Worm (Caenorhabditis elegans) whole organism, late embryonic: Measurements from ENCODE around the gene F53F4.1.

Experiments
- C08G9.2 ChIP-seq: sonication (generic microtip); optimal IDR thresholded peaks from 2 replicates; lab custom pipeline; 2016; ENCODE audit warnings: mild to moderate bottlenecking, missing genetic modification characterization, moderate library complexity, missing compliant biosample characterization
- C38D4.7 ChIP-seq: fragments of 200-800 bp; sonication (Bioruptor generic); optimal IDR thresholded peaks from 2 replicates; lab custom pipeline; 2018; ENCODE audit warnings: mild to moderate bottlenecking, missing genetic modification characterization, moderate library complexity, missing compliant biosample characterization
- K02D7.2 ChIP-seq: sonication (generic microtip); optimal IDR thresholded peaks from 2 replicates; lab custom pipeline; 2017; ENCODE audit warnings: mild to moderate bottlenecking, missing genetic modification characterization, missing compliant biosample characterization
- K09A11.1 ChIP-seq: sonication (generic microtip); optimal IDR thresholded peaks from 2 replicates; lab custom pipeline; 2017; ENCODE audit warnings: antibody characterized with exemption, mild to moderate bottlenecking, missing genetic modification characterization, missing compliant biosample characterization; ENCODE audit not compliant: insufficient read depth
- T23F11.4 ChIP-seq: fragments of 200-800 bp; sonication (Bioruptor generic); optimal IDR thresholded peaks from 2 replicates; lab custom pipeline; 2018; ENCODE audit warnings: mild to moderate bottlenecking, missing genetic modification characterization, missing compliant biosample characterization
- ama-1 ChIP-seq: fragments of 150-350 bp; optimal IDR thresholded peaks from 2 replicates; lab custom pipeline; 2014
- ceh-18 ChIP-seq: sonication (generic microtip); optimal IDR thresholded peaks from 2 replicates; lab custom pipeline; 2016; ENCODE audit warnings: missing genetic modification characterization, missing compliant biosample characterization
- ceh-19 ChIP-seq: fragments of 200-800 bp; sonication (Bioruptor generic); optimal IDR thresholded peaks from 2 replicates; lab custom pipeline; 2018; ENCODE audit warnings: mild to moderate bottlenecking, missing genetic modification characterization, missing compliant biosample characterization
- ceh-2 ChIP-seq: sonication (generic microtip); optimal IDR thresholded peaks from 2 replicates; lab custom pipeline; 2016; ENCODE audit warnings: missing genotype, missing genetic modification characterization, missing compliant biosample characterization
- ceh-22 ChIP-seq: sonication (generic microtip); optimal IDR thresholded peaks from 2 replicates; lab custom pipeline; 2017; ENCODE audit warnings: missing biosample characterization, missing genetic modification characterization
- ceh-24 ChIP-seq: sonication (generic microtip); optimal IDR thresholded peaks from 2 replicates; lab custom pipeline; 2016; ENCODE audit warnings: mild to moderate bottlenecking, missing genetic modification characterization, missing compliant biosample characterization
- ceh-30 ChIP-seq: fragments of 150-350 bp; optimal IDR thresholded peaks from 2 replicates; lab custom pipeline; 2014; ENCODE audit warnings: missing biosample characterization, missing genetic modification characterization
- ceh-31 ChIP-seq: sonication (generic microtip); optimal IDR thresholded peaks from 2 replicates; lab custom pipeline; 2016; ENCODE audit warnings: missing genetic modification characterization, missing compliant biosample characterization
- ceh-34 ChIP-seq: sonication (generic microtip); optimal IDR thresholded peaks from 2 replicates; lab custom pipeline; 2016; ENCODE audit warnings: mild to moderate bottlenecking, missing genetic modification characterization, missing compliant biosample characterization
- ceh-45 ChIP-seq: fragments of 200-800 bp; sonication (Bioruptor generic); IDR thresholded peaks from 2 replicates; pipeline ENCODE4 v1.3.6; 2022; ENCODE audit warnings: missing genetic modification reagents, missing genetic modification characterization, missing compliant biosample characterization
- ceh-48 ChIP-seq: sonication (generic microtip); optimal IDR thresholded peaks from 2 replicates; lab custom pipeline; 2016; ENCODE audit warnings: missing genetic modification characterization, inconsistent platforms, missing compliant biosample characterization
- ceh-6 ChIP-seq: fragments of 200-800 bp; sonication (Bioruptor generic); optimal IDR thresholded peaks from 2 replicates; lab custom pipeline; 2018; ENCODE audit warnings: mild to moderate bottlenecking, missing genetic modification characterization, missing compliant biosample characterization
- ceh-9 ChIP-seq: sonication (generic microtip); optimal IDR thresholded peaks from 2 replicates; lab custom pipeline; 2016; ENCODE audit warnings: mild to moderate bottlenecking, missing genetic modification characterization, inconsistent platforms, missing compliant biosample characterization
- che-1 ChIP-seq: sonication (generic microtip); optimal IDR thresholded peaks from 2 replicates; lab custom pipeline; 2016; ENCODE audit warnings: mild to moderate bottlenecking, missing genetic modification characterization, missing compliant biosample characterization
- dmd-4 ChIP-seq: sonication (generic microtip); optimal IDR thresholded peaks from 2 replicates; lab custom pipeline; 2016; ENCODE audit warnings: borderline replicate concordance, missing genetic modification characterization, missing compliant biosample characterization
- dve-1 ChIP-seq: sonication (generic microtip); optimal IDR thresholded peaks from 2 replicates; lab custom pipeline; 2017; ENCODE audit warnings: antibody characterized with exemption, mild to moderate bottlenecking, missing genetic modification characterization, missing compliant biosample characterization
- elt-2 ChIP-seq: sonication (generic microtip); optimal IDR thresholded peaks from 2 replicates; lab custom pipeline; 2016; ENCODE audit warnings: missing genetic modification reagents, missing genetic modification characterization, missing compliant biosample characterization
- elt-4 ChIP-seq: sonication (generic microtip); optimal IDR thresholded peaks from 2 replicates; lab custom pipeline; 2016; ENCODE audit warnings: missing genetic modification characterization, missing compliant biosample characterization
- ets-4 ChIP-seq: sonication (generic microtip); optimal IDR thresholded peaks from 2 replicates; lab custom pipeline; 2016; ENCODE audit warnings: missing genetic modification characterization, missing compliant biosample characterization
- eyg-1 ChIP-seq: sonication (generic microtip); optimal IDR thresholded peaks from 2 replicates; lab custom pipeline; 2016; ENCODE audit warnings: missing genotype, missing genetic modification characterization, missing compliant biosample characterization
- fkh-6 ChIP-seq: sonication (generic microtip); optimal IDR thresholded peaks from 2 replicates; lab custom pipeline; 2016; ENCODE audit warnings: missing genetic modification characterization, missing compliant biosample characterization
- gmeb-2 ChIP-seq: sonication (generic microtip); optimal IDR thresholded peaks from 2 replicates; lab custom pipeline; 2016; ENCODE audit warnings: missing genetic modification characterization, inconsistent platforms, missing compliant biosample characterization
- hlh-13 ChIP-seq: fragments of 200-800 bp; sonication (Bioruptor generic); optimal IDR thresholded peaks from 2 replicates; lab custom pipeline; 2018; ENCODE audit warnings: mild to moderate bottlenecking, missing genetic modification characterization, missing compliant biosample characterization
- hlh-15 ChIP-seq: sonication (generic microtip); optimal IDR thresholded peaks from 2 replicates; lab custom pipeline; 2016; ENCODE audit warnings: missing genetic modification characterization, missing compliant biosample characterization
- hlh-30 ChIP-seq: sonication (generic microtip); optimal IDR thresholded peaks from 2 replicates; lab custom pipeline; 2017; ENCODE audit warnings: antibody characterized with exemption, missing genetic modification characterization, missing compliant biosample characterization; ENCODE audit not compliant: insufficient read depth
- lim-6 ChIP-seq: sonication (generic microtip); optimal IDR thresholded peaks from 2 replicates; lab custom pipeline; 2016; ENCODE audit warnings: missing genetic modification characterization, missing compliant biosample characterization
- lin-11 ChIP-seq: fragments of 200-800 bp; sonication (Bioruptor generic); optimal IDR thresholded peaks from 2 replicates; lab custom pipeline; 2018; ENCODE audit warnings: mild to moderate bottlenecking, missing genetic modification characterization, missing compliant biosample characterization
- madf-2 ChIP-seq: sonication (generic microtip); optimal IDR thresholded peaks from 2 replicates; lab custom pipeline; 2017; ENCODE audit warnings: missing genetic modification characterization, missing compliant biosample characterization
- mec-3 ChIP-seq: sonication (generic microtip); optimal IDR thresholded peaks from 2 replicates; lab custom pipeline; 2016; ENCODE audit warnings: borderline replicate concordance, missing genetic modification characterization, missing compliant biosample characterization
- nhr-11 ChIP-seq: fragments of 150-350 bp; optimal IDR thresholded peaks from 2 replicates; lab custom pipeline; 2014; ENCODE audit warnings: missing biosample characterization, missing genetic modification characterization
- pat-9 ChIP-seq: fragments of 200-800 bp; sonication (Bioruptor generic); optimal IDR thresholded peaks from 2 replicates; lab custom pipeline; 2018; ENCODE audit warnings: mild to moderate bottlenecking, missing genetic modification characterization, moderate library complexity, missing compliant biosample characterization
- pha-4 ChIP-seq: fragments of 150-350 bp; optimal IDR thresholded peaks from 2 replicates; lab custom pipeline; 2018; ENCODE audit warnings: missing biosample characterization, missing genetic modification reagents, missing genetic modification characterization
- rnt-1 ChIP-seq: sonication (generic microtip); optimal IDR thresholded peaks from 2 replicates; lab custom pipeline; 2016; ENCODE audit warnings: missing genetic modification characterization, missing compliant biosample characterization
- sdc-2 ChIP-seq: sonication (generic microtip); optimal IDR thresholded peaks from 2 replicates; lab custom pipeline; 2016; ENCODE audit warnings: missing genotype, missing genetic modification characterization, missing compliant biosample characterization
- sox-2 ChIP-seq: fragments of 200-800 bp; sonication (Bioruptor generic); IDR thresholded peaks from 2 replicates; pipeline ENCODE4 v1.3.6; 2022; ENCODE audit warnings: missing genetic modification reagents, missing genetic modification characterization, missing compliant biosample characterization
- sox-4 ChIP-seq: sonication (generic microtip); optimal IDR thresholded peaks from 2 replicates; lab custom pipeline; 2017; ENCODE audit warnings: mild to moderate bottlenecking, missing genetic modification characterization, inconsistent platforms, missing compliant biosample characterization
- tbx-2 ChIP-seq: sonication (generic microtip); optimal IDR thresholded peaks from 2 replicates; lab custom pipeline; 2016; ENCODE audit warnings: missing genetic modification characterization, missing compliant biosample characterization
- tbx-7 ChIP-seq: sonication (generic microtip); optimal IDR thresholded peaks from 2 replicates; lab custom pipeline; 2016; ENCODE audit warnings: missing genotype, missing genetic modification characterization, missing compliant biosample characterization
- unc-42 ChIP-seq: sonication (generic microtip); optimal IDR thresholded peaks from 2 replicates; lab custom pipeline; 2016; ENCODE audit warnings: missing genotype, missing genetic modification characterization, missing compliant biosample characterization
- unc-55 ChIP-seq: sonication (generic microtip); optimal IDR thresholded peaks from 2 replicates; lab custom pipeline; 2017; ENCODE audit warnings: missing biosample characterization, missing genetic modification reagents, missing genetic modification characterization
- unc-86 ChIP-seq: sonication (generic microtip); optimal IDR thresholded peaks from 2 replicates; lab custom pipeline; 2016; ENCODE audit warnings: missing genetic modification characterization, missing compliant biosample characterization
- zip-5 ChIP-seq: sonication (generic microtip); optimal IDR thresholded peaks from 2 replicates; lab custom pipeline; 2016; ENCODE audit warnings: missing genetic modification characterization, missing compliant biosample characterization

The F53F4.1 gene

DNA sequence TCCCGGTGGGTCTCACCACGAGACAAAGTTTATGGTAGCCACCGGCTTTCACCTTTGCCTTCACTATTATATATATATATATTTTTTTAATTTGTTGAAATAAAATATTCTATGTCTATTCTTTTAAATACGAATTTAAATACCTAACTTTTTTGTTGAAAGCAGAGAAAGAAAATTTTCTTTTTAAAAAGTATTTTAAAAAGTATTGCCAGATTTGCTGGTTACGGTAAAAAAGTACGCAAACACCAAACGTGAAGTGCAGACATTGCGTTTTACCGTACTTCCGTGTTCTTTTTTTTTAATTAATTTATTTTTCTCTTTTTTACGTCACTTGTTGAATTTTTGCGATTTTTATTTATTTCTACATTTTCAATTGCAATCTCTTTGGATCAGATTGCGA lies 24.6 kb upstream of the F53F4.1 start, which contains the start of gene C56A3.8:
Gene C56A3.8, plus strand, starts transcription at position 301 of the 400 bp plus-strand sequence.
- TF ChIP-seq rnt-1 = no peak
- TF ChIP-seq T23F11.4 (GFP tag; lab: Kevin White, UChicago) = no peak
- TF ChIP-seq ceh-6 (GFP tag; lab: Kevin White, UChicago) = no peak

ce11 chrV:13562748-13563147 lies 21.8 kb upstream of the F53F4.1 start:
- TF ChIP-seq unc-55 (GFP tag; lab: Kevin White, UChicago) (no peak), ceh-22 (tag; lab: Kevin White, UChicago) (no peak)

DNA sequence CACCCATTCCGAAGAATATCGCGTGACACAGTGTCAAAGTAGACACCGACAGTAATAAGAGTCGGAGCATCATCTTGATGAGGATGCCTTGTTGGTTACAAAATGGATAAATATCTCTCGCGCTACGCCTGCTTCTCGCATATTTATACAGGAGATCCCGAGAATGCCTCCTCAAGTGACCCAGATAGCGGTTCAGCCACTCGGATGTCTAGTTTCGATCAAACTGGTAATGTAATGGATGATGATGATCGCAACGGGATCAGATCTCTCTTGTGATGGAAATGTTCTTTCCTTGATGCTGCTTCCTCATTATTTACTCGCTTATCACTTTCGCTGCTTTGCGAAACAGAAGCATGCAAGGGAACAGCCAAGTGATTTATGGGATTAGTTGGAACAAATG lies 20.7 kb upstream of the F53F4.1 start, which contains the start of gene grl-17:
Gene grl-17, minus strand, starts transcription at position 101 of the 400 bp plus-strand sequence.
- TF ChIP-seq pat-9 (tag; lab: Kevin White, UChicago) (no peak), mec-3 (tag; lab: Kevin White, UChicago) (no peak), fkh-6 (tag; lab: Kevin White, UChicago) (no peak), ceh-30 (no peak), eyg-1 (tag; lab: Kevin White, UChicago) (no peak), K02D7.2 (tag; lab: Kevin White, UChicago) (no peak), hlh-15 (no peak), ceh-9 (tag; lab: Kevin White, UChicago) (no peak)

DNA sequence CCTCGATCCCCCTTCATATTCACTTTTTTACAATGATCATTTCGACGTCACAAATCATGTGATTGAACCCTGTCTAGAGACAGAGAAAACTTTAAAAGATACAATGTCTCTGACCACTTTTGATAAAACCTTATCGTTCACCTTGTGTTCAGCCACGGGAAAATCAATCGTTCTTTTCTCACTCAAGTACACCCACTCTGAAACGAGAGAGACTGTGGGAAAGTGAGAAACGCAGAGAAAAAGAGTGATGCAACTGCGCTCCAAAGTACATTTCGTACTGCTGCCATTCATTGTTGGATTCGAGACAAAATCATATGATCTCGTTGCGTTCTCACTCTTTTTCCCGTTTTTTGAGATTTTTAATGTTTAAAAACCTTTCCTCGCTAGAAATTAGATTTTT lies 19.4 kb upstream of the F53F4.1 start:
- peak; percentile 64 for TF ChIP-seq elt-2 (tag; lab: Kevin White, UChicago)
- no peak for TF ChIP-seq lim-6
- TF ChIP-seq tbx-2 (tag; lab: Kevin White, UChicago) = peak; percentile 26
- no peak for TF ChIP-seq fkh-6 (tag; lab: Kevin White, UChicago)
- TF ChIP-seq gmeb-2 (tag; lab: Kevin White, UChicago) = no peak
- TF ChIP-seq ceh-18 = peak; percentile 51
- TF ChIP-seq elt-4 (tag; lab: Kevin White, UChicago) = no peak
- TF ChIP-seq eyg-1 (tag; lab: Kevin White, UChicago) = no peak
- TF ChIP-seq sdc-2 (tag; lab: Kevin White, UChicago) = no peak
- TF ChIP-seq lin-11 (tag; lab: Kevin White, UChicago) = no peak
- TF ChIP-seq ceh-31 (tag; lab: Kevin White, UChicago) = peak; percentile 49
- no peak for TF ChIP-seq unc-86 (tag; lab: Kevin White, UChicago)
- no peak for TF ChIP-seq ceh-34 (tag; lab: Kevin White, UChicago)
- no peak for TF ChIP-seq zip-5 (tag; lab: Kevin White, UChicago)
- TF ChIP-seq ceh-2 = no peak
- no peak for TF ChIP-seq che-1 (tag; lab: Kevin White, UChicago)
- TF ChIP-seq ceh-24 (tag; lab: Kevin White, UChicago) = no peak
- TF ChIP-seq unc-42 = peak; percentile 5
- no peak for TF ChIP-seq sox-4 (tag; lab: Kevin White, UChicago)
- TF ChIP-seq ceh-48 = peak; percentile 26
- no peak for TF ChIP-seq ama-1 (lab: Kevin White, UChicago)
- no peak for TF ChIP-seq ceh-45 (GFP tag; lab: Robert Waterston, UW)
- TF ChIP-seq sox-2 (GFP tag; lab: Robert Waterston, UW) = peak; percentile 15; the same call in 1 of the 2 replicates
- no peak for TF ChIP-seq hlh-13
- TF ChIP-seq K09A11.1 (tag; lab: Kevin White, UChicago) = no peak
- no peak for TF ChIP-seq tbx-7 (tag; lab: Kevin White, UChicago)
- no peak for TF ChIP-seq dmd-4 (tag; lab: Kevin White, UChicago)
- TF ChIP-seq dve-1 (tag; lab: Kevin White, UChicago) = no peak
- no peak for TF ChIP-seq ceh-19 (GFP tag; lab: Kevin White, UChicago)
- TF ChIP-seq C08G9.2 (tag; lab: Kevin White, UChicago) = no peak
- TF ChIP-seq nhr-11 (tag; lab: Kevin White, UChicago) = no peak
- TF ChIP-seq pha-4 (tag; lab: Kevin White, UChicago) = no peak
- TF ChIP-seq ceh-22 (tag; lab: Kevin White, UChicago) = peak; percentile 12
- no peak for TF ChIP-seq ets-4 (tag; lab: Kevin White, UChicago)
- TF ChIP-seq C38D4.7 (GFP tag; lab: Kevin White, UChicago) = no peak
- TF ChIP-seq ceh-30 = no peak
- peak; percentile 94 for TF ChIP-seq hlh-30 (tag; lab: Kevin White, UChicago)
- no peak for TF ChIP-seq ceh-9 (tag; lab: Kevin White, UChicago)
- TF ChIP-seq madf-2 (tag; lab: Kevin White, UChicago) = no peak
